Worm (Caenorhabditis elegans) whole organism, L1 larva: ENCODE data around the gene bath-29.

ENCODE experiments used
- C34B4.2 ChIP-seq: sonication (generic microtip); optimal IDR thresholded peaks from 2 replicates; lab custom pipeline; 2017; ENCODE audit warnings: mild to moderate bottlenecking, missing genetic modification characterization, missing compliant biosample characterization
- Y116A8C.19 ChIP-seq: sonication (generic microtip); optimal IDR thresholded peaks from 2 replicates; lab custom pipeline; 2016; ENCODE audit warnings: missing compliant biosample characterization, missing genetic modification characterization, borderline replicate concordance
- aha-1 ChIP-seq: fragments of 150-350 bp; optimal IDR thresholded peaks from 2 replicates; lab custom pipeline; 2014; ENCODE audit warnings: missing biosample characterization, missing genetic modification characterization
- alr-1 ChIP-seq: fragments of 200-800 bp; sonication (Bioruptor generic); optimal IDR thresholded peaks from 2 replicates; lab custom pipeline; 2018; ENCODE audit warnings: borderline replicate concordance, mild to moderate bottlenecking, missing genetic modification characterization, missing compliant biosample characterization
- ama-1 ChIP-seq: fragments of 150-350 bp; optimal IDR thresholded peaks from 2 replicates; lab custom pipeline; 2014
- ceh-8 ChIP-seq: fragments of 200-800 bp; sonication (Bioruptor generic); optimal IDR thresholded peaks from 2 replicates; lab custom pipeline; 2018; ENCODE audit warnings: mild to moderate bottlenecking, missing genetic modification characterization, moderate library complexity, missing compliant biosample characterization
- ceh-82 ChIP-seq, 3 experiments: fragments of 150-350 bp in 1 of 3; sonication (generic microtip) in 2 of 3; optimal IDR thresholded peaks; 2 replicates each; lab custom pipeline; 2014 to 2017; ENCODE audit warnings: missing biosample characterization in 3 of 3, missing genetic modification characterization in 3 of 3
- ceh-88 ChIP-seq: fragments of 200-800 bp; sonication (Bioruptor generic); IDR thresholded peaks from 2 replicates; pipeline ENCODE4 v1.3.6; 2022; ENCODE audit warnings: missing genetic modification characterization, missing compliant biosample characterization
- efl-3 ChIP-seq: fragments of 200-800 bp; sonication (Bioruptor generic); optimal IDR thresholded peaks from 2 replicates; lab custom pipeline; 2018; ENCODE audit warnings: mild to moderate bottlenecking, missing genetic modification characterization, missing compliant biosample characterization
- elt-2 ChIP-seq: sonication (generic microtip); optimal IDR thresholded peaks from 2 replicates; lab custom pipeline; 2016; ENCODE audit warnings: missing genetic modification characterization, mild to moderate bottlenecking, inconsistent platforms, missing compliant biosample characterization, missing genetic modification reagents
- fkh-10 ChIP-seq: sonication (generic microtip); optimal IDR thresholded peaks from 2 replicates; lab custom pipeline; 2017; ENCODE audit warnings: missing biosample characterization, missing genetic modification reagents, missing genetic modification characterization
- fkh-4 ChIP-seq: sonication (generic microtip); optimal IDR thresholded peaks from 2 replicates; lab custom pipeline; 2016; ENCODE audit warnings: missing compliant biosample characterization, missing genetic modification characterization, borderline replicate concordance
- fkh-8 ChIP-seq: sonication (generic microtip); optimal IDR thresholded peaks from 2 replicates; lab custom pipeline; 2016; ENCODE audit warnings: mild to moderate bottlenecking, missing genetic modification characterization, missing compliant biosample characterization
- hlh-4 ChIP-seq: sonication (generic microtip); optimal IDR thresholded peaks from 2 replicates; lab custom pipeline; 2016; ENCODE audit warnings: mild to moderate bottlenecking, missing genetic modification characterization, missing compliant biosample characterization
- isw-1 ChIP-seq: fragments of 200-800 bp; sonication (Bioruptor generic); IDR thresholded peaks from 2 replicates; pipeline ENCODE4 v1.3.6; 2022; ENCODE audit warnings: missing genetic modification characterization, missing compliant biosample characterization
- jun-1 ChIP-seq: fragments of 150-350 bp; optimal IDR thresholded peaks from 2 replicates; lab custom pipeline; 2014; ENCODE audit warnings: missing biosample characterization, missing genetic modification reagents, missing genetic modification characterization
- lin-13 ChIP-seq: fragments of 150-350 bp; optimal IDR thresholded peaks from 2 replicates; lab custom pipeline; 2014; ENCODE audit warnings: missing biosample characterization, missing genetic modification reagents, missing genetic modification characterization
- lin-15B ChIP-seq: fragments of 150-350 bp; sonication (generic microtip); optimal IDR thresholded peaks from 3 replicates; lab custom pipeline; 2014; ENCODE audit warnings: missing biosample characterization, missing genetic modification characterization
- lin-39 ChIP-seq: fragments of 150-350 bp; optimal IDR thresholded peaks from 2 replicates; lab custom pipeline; 2014; ENCODE audit warnings: missing biosample characterization, missing genetic modification reagents, missing genetic modification characterization
- lir-3 ChIP-seq: sonication (generic microtip); optimal IDR thresholded peaks from 2 replicates; lab custom pipeline; 2016; ENCODE audit warnings: mild to moderate bottlenecking, missing genetic modification characterization, moderate library complexity, missing compliant biosample characterization; ENCODE audit not compliant: poor library complexity
- mab-9 ChIP-seq: fragments of 200-800 bp; sonication (Bioruptor generic); IDR thresholded peaks from 2 replicates; pipeline ENCODE4 v1.3.6; 2022; ENCODE audit warnings: missing genetic modification reagents, missing genetic modification characterization, missing compliant biosample characterization
- nhr-19 ChIP-seq: fragments of 200-800 bp; sonication (Bioruptor generic); conservative IDR thresholded peaks from 2 replicates; pipeline ENCODE4 v1.3.6; 2022; ENCODE audit warnings: missing genetic modification characterization, missing compliant biosample characterization
- nhr-20 ChIP-seq: sonication (generic microtip); optimal IDR thresholded peaks from 2 replicates; lab custom pipeline; 2016; ENCODE audit warnings: mild to moderate bottlenecking, missing genetic modification characterization, missing compliant biosample characterization
- nhr-47 ChIP-seq: sonication (generic microtip); optimal IDR thresholded peaks from 2 replicates; lab custom pipeline; 2016; ENCODE audit warnings: mild to moderate bottlenecking, missing genetic modification characterization, moderate library complexity, missing compliant biosample characterization
- nhr-76 ChIP-seq: sonication (generic microtip); optimal IDR thresholded peaks from 2 replicates; lab custom pipeline; 2017; ENCODE audit warnings: missing biosample characterization, missing genetic modification characterization
- nhr-84 ChIP-seq: sonication (generic microtip); optimal IDR thresholded peaks from 2 replicates; lab custom pipeline; 2017; ENCODE audit warnings: missing biosample characterization, missing genetic modification characterization
- pqm-1 ChIP-seq: sonication (generic microtip); optimal IDR thresholded peaks from 3 replicates; lab custom pipeline; 2017; ENCODE audit warnings: missing biosample characterization, missing genetic modification characterization
- rnt-1 ChIP-seq: sonication (generic microtip); optimal IDR thresholded peaks from 2 replicates; lab custom pipeline; 2016; ENCODE audit warnings: mild to moderate bottlenecking, missing genetic modification characterization, moderate library complexity, missing compliant biosample characterization
- snu-23 ChIP-seq: sonication (generic microtip); optimal IDR thresholded peaks from 2 replicates; lab custom pipeline; 2016; ENCODE audit warnings: missing genetic modification characterization, missing compliant biosample characterization
- sox-4 ChIP-seq: sonication (generic microtip); optimal IDR thresholded peaks from 2 replicates; lab custom pipeline; 2016; ENCODE audit warnings: missing genetic modification characterization, missing compliant biosample characterization
- sptf-1 ChIP-seq: fragments of 150-350 bp; optimal IDR thresholded peaks from 2 replicates; lab custom pipeline; 2014; ENCODE audit warnings: missing biosample characterization, missing genetic modification characterization
- tlp-1 ChIP-seq: fragments of 150-350 bp; optimal IDR thresholded peaks from 2 replicates; lab custom pipeline; 2014; ENCODE audit warnings: missing biosample characterization, missing genetic modification characterization
- unc-30 ChIP-seq: sonication (generic microtip); optimal IDR thresholded peaks from 2 replicates; lab custom pipeline; 2017; ENCODE audit warnings: missing biosample characterization, missing genetic modification characterization
- unc-62 ChIP-seq: fragments of 150-350 bp; optimal IDR thresholded peaks from 2 replicates; lab custom pipeline; 2014; ENCODE audit warnings: missing biosample characterization, missing genetic modification reagents, missing genetic modification characterization
- unc-86 ChIP-seq: sonication (generic microtip); optimal IDR thresholded peaks from 2 replicates; lab custom pipeline; 2016; ENCODE audit warnings: missing genetic modification characterization, missing compliant biosample characterization
- vab-15 ChIP-seq: sonication (generic microtip); optimal IDR thresholded peaks from 2 replicates; lab custom pipeline; 2017; ENCODE audit warnings: missing genotype, mild to moderate bottlenecking, missing genetic modification characterization, missing compliant biosample characterization
- zag-1 ChIP-seq: fragments of 150-350 bp; optimal IDR thresholded peaks from 2 replicates; lab custom pipeline; 2014; ENCODE audit warnings: missing biosample characterization, missing genetic modification characterization

bath-29 gene

ce11 chrII:3303582-3303981 is 44.8 kb upstream of the bath-29 start (continued):
- TF ChIP-seq nhr-20 (tag; lab: Kevin White, UChicago) = no peak
- no peak for TF ChIP-seq vab-15
- no peak for TF ChIP-seq nhr-76
- TF ChIP-seq alr-1 (tag; lab: Kevin White, UChicago) = no peak
- TF ChIP-seq pqm-1 (tag; lab: Kevin White, UChicago) = no peak

ce11 chrII:3310957-3311657 is 37.3 kb upstream of the bath-29 start:
- TF ChIP-seq lir-3 (no peak), sptf-1 (tag; lab: Kevin White, UChicago) (no peak), pqm-1 (tag; lab: Kevin White, UChicago) (no peak), hlh-4 (tag; lab: Kevin White, UChicago) (no peak), fkh-4 (tag; lab: Kevin White, UChicago) (no peak), snu-23 (GFP tag; lab: Kevin White, UChicago) (no peak), rnt-1 (tag; lab: Kevin White, UChicago) (peak; percentile 16), nhr-47 (tag; lab: Kevin White, UChicago) (no peak), ama-1 (lab: Kevin White, UChicago) (no peak), jun-1 (tag; lab: Kevin White, UChicago) (no peak), elt-2 (tag; lab: Kevin White, UChicago) (peak; percentile 50), unc-86 (tag; lab: Kevin White, UChicago) (no peak)

ce11 chrII:3313442-3313841 is 34.9 kb upstream of the bath-29 start, which contains the start of gene F39E9.6:
Gene F39E9.6, minus strand, starts transcription at chrII:3313542.
- TF ChIP-seq elt-2 (tag; lab: Kevin White, UChicago) (no peak), vab-15 (no peak), nhr-20 (tag; lab: Kevin White, UChicago) (no peak), Y116A8C.19 (tag; lab: Kevin White, UChicago) (no peak), alr-1 (tag; lab: Kevin White, UChicago) (no peak), C34B4.2 (tag; lab: Kevin White, UChicago) (no peak), isw-1 (GFP tag; lab: Robert Waterston, UW) (no peak), lin-15B (tag; lab: Kevin White, UChicago) (no peak), tlp-1 (tag; lab: Kevin White, UChicago) (no peak), ceh-88 (GFP tag; lab: Robert Waterston, UW) (no peak), hlh-4 (tag; lab: Kevin White, UChicago) (no peak), unc-62 (GFP tag; lab: Kevin White, UChicago) (no peak), unc-30 (no peak), fkh-4 (tag; lab: Kevin White, UChicago) (no peak), lin-13 (GFP tag; lab: Kevin White, UChicago) (no peak), zag-1 (no peak), nhr-84 (tag; lab: Kevin White, UChicago) (no peak), fkh-8 (tag; lab: Kevin White, UChicago) (no peak), jun-1 (tag; lab: Kevin White, UChicago) (no peak), fkh-10 (GFP tag; lab: Kevin White, UChicago) (no peak)

- TF ChIP-seq ama-1 (lab: Kevin White, UChicago) (no peak), hlh-4 (tag; lab: Kevin White, UChicago) (no peak), unc-86 (tag; lab: Kevin White, UChicago) (no peak), lin-39 (tag; lab: Kevin White, UChicago) (no peak), vab-15 (no peak), mab-9 (no peak), elt-2 (tag; lab: Kevin White, UChicago) (peak; percentile 84), efl-3 (GFP tag; lab: Kevin White, UChicago) (no peak), ceh-8 (GFP tag; lab: Kevin White, UChicago) (no peak), sox-4 (tag; lab: Kevin White, UChicago) (no peak), nhr-19 (GFP tag; lab: Robert Waterston, UW) (no peak), fkh-4 (tag; lab: Kevin White, UChicago) (no peak), nhr-20 (tag; lab: Kevin White, UChicago) (peak; percentile 17), aha-1 (no peak), fkh-10 (GFP tag; lab: Kevin White, UChicago) (no peak), lir-3 (no peak), ceh-82 (tag; optimal IDR thresholded peaks at IDR 0.05; lab: Kevin White, UChicago) (no peak)
Observed at ce11 chrII:3318839-3319238, 29.5 kb upstream of the bath-29 start.
